Fruit fly (Drosophila melanogaster) whole organism, embryonic: ENCODE data around the gene Nmdar2.
A peak's percentile ranks its signal among the peaks of the same experiment; 100 is the strongest.

Experiments
- BEAF-32 ChIP-seq: fragments of 200-800 bp; sonication (Bioruptor generic); optimal IDR thresholded peaks from 3 replicates; lab custom pipeline; 2017; ENCODE audit warnings: missing biosample characterization, missing genetic modification characterization, mild to moderate bottlenecking, moderate library complexity, missing genetic modification reagents
- CG10543 ChIP-seq: fragments of 200-800 bp; sonication (Bioruptor generic); optimal IDR thresholded peaks from 3 replicates; lab custom pipeline; 2017; ENCODE audit warnings: missing biosample characterization, mild to moderate bottlenecking, missing genetic modification characterization, moderate library complexity
- CG11093 ChIP-seq: fragments of 200-800 bp; sonication (Bioruptor generic); IDR thresholded peaks from 3 replicates; pipeline ENCODE4 v1.3.6; 2022; ENCODE audit warnings: missing biosample characterization, missing genetic modification characterization
- CG13287 ChIP-seq: fragments of 200-800 bp; sonication (Bioruptor generic); IDR thresholded peaks from 2 replicates; pipeline ENCODE4 v1.3.6; 2022; ENCODE audit warnings: missing biosample characterization, missing genetic modification characterization; ENCODE audit not compliant: partially characterized antibody
- CG13296 ChIP-seq: fragments of 200-800 bp; sonication (Bioruptor generic); optimal IDR thresholded peaks from 3 replicates; lab custom pipeline; 2018; ENCODE audit warnings: missing biosample characterization, mild to moderate bottlenecking, missing genetic modification characterization
- CG15514 ChIP-seq: fragments of 200-800 bp; sonication (Bioruptor generic); optimal IDR thresholded peaks from 3 replicates; lab custom pipeline; 2017; ENCODE audit warnings: missing biosample characterization, missing genetic modification characterization, mild to moderate bottlenecking, moderate library complexity, missing genetic modification reagents
- CG17186 ChIP-seq: fragments of 200-800 bp; sonication (Bioruptor generic); optimal IDR thresholded peaks from 3 replicates; lab custom pipeline; 2017; ENCODE audit warnings: missing biosample characterization, missing genetic modification reagents, missing genetic modification characterization
- CG17612 ChIP-seq: fragments of 200-800 bp; sonication (Bioruptor generic); IDR thresholded peaks from 2 replicates; pipeline ENCODE4 v1.3.6; 2022; ENCODE audit warnings: missing biosample characterization, missing genetic modification characterization
- CG18599 ChIP-seq: fragments of 200-800 bp; sonication (Bioruptor generic); optimal IDR thresholded peaks from 3 replicates; lab custom pipeline; 2017; ENCODE audit warnings: missing biosample characterization, missing genetic modification characterization, mild to moderate bottlenecking, moderate library complexity, missing genetic modification reagents
- CG30403 ChIP-seq: fragments of 200-800 bp; sonication (Bioruptor generic); optimal IDR thresholded peaks from 3 replicates; lab custom pipeline; 2016; ENCODE audit warnings: missing biosample characterization, missing genetic modification characterization
- CG31365 ChIP-seq: fragments of 200-800 bp; sonication (Bioruptor generic); optimal IDR thresholded peaks from 2 replicates; lab custom pipeline; 2018; ENCODE audit warnings: missing biosample characterization, mild to moderate bottlenecking, missing genetic modification characterization
- CG34422 ChIP-seq: fragments of 200-800 bp; sonication (Bioruptor generic); IDR thresholded peaks from 3 replicates; pipeline ENCODE4 v1.3.6; 2022; ENCODE audit warnings: missing biosample characterization, missing genetic modification characterization
- CG6765 ChIP-seq: fragments of 200-800 bp; sonication (Bioruptor generic); optimal IDR thresholded peaks from 3 replicates; lab custom pipeline; 2017; ENCODE audit warnings: missing biosample characterization, mild to moderate bottlenecking, missing genetic modification characterization
- CG6854 ChIP-seq: fragments of 200-800 bp; sonication (Bioruptor generic); optimal IDR thresholded peaks from 3 replicates; lab custom pipeline; 2017; ENCODE audit warnings: missing biosample characterization, mild to moderate bottlenecking, missing genetic modification characterization
- CG9797 ChIP-seq: fragments of 200-800 bp; sonication (Bioruptor generic); optimal IDR thresholded peaks from 3 replicates; lab custom pipeline; 2018; ENCODE audit warnings: missing biosample characterization, mild to moderate bottlenecking, missing genetic modification characterization
- CTCF ChIP-seq: fragments of 200-800 bp; sonication (Bioruptor generic); optimal IDR thresholded peaks from 2 replicates; lab custom pipeline; 2017; ENCODE audit warnings: missing biosample characterization, mild to moderate bottlenecking, missing genetic modification characterization, moderate library complexity
- D19B ChIP-seq: fragments of 200-800 bp; sonication (Bioruptor generic); optimal IDR thresholded peaks from 2 replicates; lab custom pipeline; 2017; ENCODE audit warnings: missing biosample characterization, mild to moderate bottlenecking, missing genetic modification characterization
- Dip2 ChIP-seq: fragments of 200-800 bp; sonication (Bioruptor generic); IDR thresholded peaks from 2 replicates; pipeline ENCODE4 v1.3.6; 2022; ENCODE audit warnings: missing biosample characterization, missing genetic modification characterization
- Drgx ChIP-seq: fragments of 200-800 bp; sonication (Bioruptor generic); IDR thresholded peaks from 2 replicates; pipeline ENCODE4 v1.3.6; 2022; ENCODE audit warnings: missing biosample characterization, missing genetic modification characterization
- E2f2 ChIP-seq: fragments of 200-800 bp; sonication (Bioruptor generic); IDR thresholded peaks from 2 replicates; pipeline ENCODE4 v1.3.6; 2022; ENCODE audit warnings: missing biosample characterization, missing genetic modification characterization
- Ets65A ChIP-seq: fragments of 200-800 bp; sonication (Bioruptor generic); peaks from one replicate; lab custom pipeline; 2016; ENCODE audit warnings: missing biosample characterization, missing genetic modification characterization
- Lpt ChIP-seq: fragments of >200 bp; optimal IDR thresholded peaks from 2 replicates; lab custom pipeline; 2018; ENCODE audit warnings: missing biosample characterization, missing genetic modification characterization
- MBD-R2 ChIP-seq: fragments of 200-800 bp; sonication (Bioruptor generic); IDR thresholded peaks from 2 replicates; pipeline ENCODE4 v1.3.6; 2022; ENCODE audit warnings: missing biosample characterization, missing genetic modification characterization
- MESR4 ChIP-seq: fragments of 200-800 bp; sonication (Bioruptor generic); optimal IDR thresholded peaks from 2 replicates; lab custom pipeline; 2018; ENCODE audit warnings: missing biosample characterization, mild to moderate bottlenecking, missing genetic modification characterization, moderate library complexity
- Nf-YC ChIP-seq: fragments of 200-800 bp; optimal IDR thresholded peaks from 3 replicates; lab custom pipeline; 2019; ENCODE audit warnings: missing biosample characterization, mild to moderate bottlenecking, missing genetic modification characterization, moderate library complexity
- Oli ChIP-seq: fragments of 200-800 bp; sonication (Bioruptor generic); optimal IDR thresholded peaks from 2 replicates; lab custom pipeline; 2018; ENCODE audit warnings: missing biosample characterization, mild to moderate bottlenecking, missing genetic modification characterization, moderate library complexity
- Pdp1 ChIP-seq, 2 experiments: fragments of 200-800 bp; sonication (Bioruptor generic); optimal IDR thresholded peaks; 3 replicates each; lab custom pipeline; 2016; ENCODE audit warnings: missing biosample characterization in 2 of 2, missing genetic modification characterization in 2 of 2, mild to moderate bottlenecking in 1 of 2, moderate library complexity in 1 of 2
- Scr ChIP-seq: fragments of 200-800 bp; sonication (Bioruptor generic); IDR thresholded peaks from 2 replicates; pipeline ENCODE4 v1.3.6; 2022; ENCODE audit warnings: missing biosample characterization, missing genetic modification characterization; ENCODE audit not compliant: partially characterized antibody
- Ssrp ChIP-seq: fragments of 200-800 bp; sonication (Bioruptor generic); optimal IDR thresholded peaks from 2 replicates; lab custom pipeline; 2018; ENCODE audit warnings: missing biosample characterization, mild to moderate bottlenecking, missing genetic modification characterization, moderate library complexity
- amos ChIP-seq: fragments of 200-800 bp; sonication (Bioruptor generic); IDR thresholded peaks from 2 replicates; pipeline ENCODE4 v1.3.6; 2022; ENCODE audit warnings: missing biosample characterization, missing genetic modification characterization; ENCODE audit not compliant: partially characterized antibody
- ara ChIP-seq: fragments of 200-800 bp; sonication (Bioruptor generic); IDR thresholded peaks from 2 replicates; pipeline ENCODE4 v1.3.6; 2022; ENCODE audit warnings: missing biosample characterization, missing genetic modification characterization
- btn ChIP-seq: fragments of 200-800 bp; sonication (Bioruptor generic); optimal IDR thresholded peaks from 2 replicates; lab custom pipeline; 2016; ENCODE audit warnings: missing biosample characterization, missing genetic modification characterization
- ci ChIP-seq: fragments of 200-800 bp; sonication (Bioruptor generic); IDR thresholded peaks from 3 replicates; pipeline ENCODE4 v1.3.6; 2022; ENCODE audit warnings: missing biosample characterization, missing genetic modification characterization
- dysf ChIP-seq: fragments of 200-800 bp; sonication (Bioruptor generic); IDR thresholded peaks from 3 replicates; pipeline ENCODE4 v1.3.6; 2022; ENCODE audit warnings: missing biosample characterization, missing genetic modification characterization
- ham ChIP-seq: fragments of 200-800 bp; sonication (Bioruptor generic); IDR thresholded peaks from 2 replicates; pipeline ENCODE4 v1.3.6; 2022; ENCODE audit warnings: missing biosample characterization, missing genetic modification characterization
- inv ChIP-seq: fragments of 200-800 bp; sonication (Bioruptor generic); IDR thresholded peaks from 2 replicates; pipeline ENCODE4 v1.3.6; 2022; ENCODE audit warnings: missing biosample characterization, missing genetic modification characterization; ENCODE audit not compliant: partially characterized antibody
- kni ChIP-seq: fragments of 200-800 bp; sonication (Bioruptor generic); optimal IDR thresholded peaks from 3 replicates; lab custom pipeline; 2017; ENCODE audit warnings: mild to moderate bottlenecking, missing biosample characterization, missing genetic modification reagents, missing genetic modification characterization
- nerfin-2 ChIP-seq: fragments of 200-800 bp; sonication (Bioruptor generic); IDR thresholded peaks from 2 replicates; pipeline ENCODE4 v1.3.6; 2022; ENCODE audit warnings: missing biosample characterization, missing genetic modification characterization; ENCODE audit not compliant: partially characterized antibody
- nom ChIP-seq: fragments of 200-800 bp; sonication (Bioruptor generic); optimal IDR thresholded peaks from 2 replicates; lab custom pipeline; 2017; ENCODE audit warnings: missing biosample characterization, missing genetic modification characterization, mild to moderate bottlenecking, moderate library complexity, missing genetic modification reagents
- odd ChIP-seq: fragments of 200-800 bp; sonication (Bioruptor generic); optimal IDR thresholded peaks from 2 replicates; lab custom pipeline; 2017; ENCODE audit warnings: missing biosample characterization, mild to moderate bottlenecking, missing genetic modification characterization
- peb ChIP-seq: fragments of 200-800 bp; sonication (Bioruptor generic); IDR thresholded peaks from 2 replicates; pipeline ENCODE4 v1.3.6; 2022; ENCODE audit warnings: missing biosample characterization, missing genetic modification characterization
- prd ChIP-seq, 3 experiments: fragments of >200 bp in 2 of 3; fragments of 200-800 bp in 1 of 3; sonication (Bioruptor generic) in 1 of 3; optimal IDR thresholded peaks in 2 of 3; IDR thresholded peaks in 1 of 3; 2 replicates in 2 of 3; 3 replicates in 1 of 3; pipeline versions ENCODE4 v1.3.6 to Lab custom; 2017 to 2022; ENCODE audit warnings: missing biosample characterization in 1 of 3, missing genetic modification characterization in 1 of 3
- pzg ChIP-seq: fragments of 200-800 bp; sonication (Bioruptor generic); optimal IDR thresholded peaks from 3 replicates; lab custom pipeline; 2018; ENCODE audit warnings: missing biosample characterization, mild to moderate bottlenecking, missing genetic modification characterization, moderate library complexity
- scrt ChIP-seq: fragments of 200-800 bp; sonication (Bioruptor generic); optimal IDR thresholded peaks from 2 replicates; lab custom pipeline; 2018; ENCODE audit warnings: missing biosample characterization, mild to moderate bottlenecking, missing genetic modification characterization, moderate library complexity
- stwl ChIP-seq: fragments of 200-800 bp; sonication (Bioruptor generic); optimal IDR thresholded peaks from 3 replicates; lab custom pipeline; 2018; ENCODE audit warnings: missing biosample characterization, mild to moderate bottlenecking, missing genetic modification characterization, moderate library complexity
- ttk ChIP-seq: fragments of 200-800 bp; sonication (Bioruptor generic); IDR thresholded peaks from 2 replicates; pipeline ENCODE4 v2.1.2; 2022; ENCODE audit warnings: missing biosample characterization, missing genetic modification characterization
- z ChIP-seq: fragments of 200-800 bp; sonication (Bioruptor generic); IDR thresholded peaks from 3 replicates; pipeline ENCODE4 v1.3.6; 2022; ENCODE audit warnings: missing biosample characterization, missing genetic modification characterization

Nmdar2 gene

DNA sequence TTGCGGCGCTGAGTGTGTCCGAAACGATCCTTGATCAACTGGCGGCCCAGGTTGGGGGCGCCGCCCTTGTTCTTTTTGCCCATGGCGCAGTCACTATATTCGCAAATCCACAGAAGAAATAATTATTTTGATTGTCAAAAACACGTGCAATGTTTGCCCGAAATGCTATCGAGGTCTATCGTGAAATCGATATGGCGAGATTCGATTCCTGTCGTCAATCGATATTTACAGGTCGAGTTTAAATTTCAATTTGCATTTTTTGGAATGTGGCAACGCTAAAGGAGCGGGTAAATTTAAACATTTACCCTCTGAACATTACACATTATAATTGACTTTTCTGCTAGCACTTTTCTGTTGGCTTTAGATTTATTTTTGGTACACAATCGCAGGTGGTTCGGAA, 43.6 kb downstream of the Nmdar2 start, which contains the start of gene Ns3 (continued):
- TF ChIP-seq pzg (GFP tag; lab: Kevin White, UChicago): peak; percentile 87
- no peak for TF ChIP-seq ham
- no peak for TF ChIP-seq CG11093 (GFP tag; lab: Robert Waterston, UW)
- TF ChIP-seq ttk (GFP tag; lab: Robert Waterston, UW): no peak
- TF ChIP-seq CG31365 (tag; lab: Kevin White, UChicago): no peak
- peak; percentile 82 for TF ChIP-seq nerfin-2
- TF ChIP-seq Oli (tag; lab: Kevin White, UChicago): no peak
- TF ChIP-seq ara: no peak
- no peak for TF ChIP-seq CG6765 (GFP tag; lab: Kevin White, UChicago)
- no peak for TF ChIP-seq Dip2 (GFP tag; lab: Robert Waterston, UW)
- no peak for TF ChIP-seq Ssrp (tag; lab: Kevin White, UChicago)
- TF ChIP-seq CG30403 (GFP tag; lab: Kevin White, UChicago): no peak
- TF ChIP-seq MESR4: peak; percentile 71
- TF ChIP-seq CG17612 (GFP tag; lab: Robert Waterston, UW): no peak
- no peak for TF ChIP-seq Nf-YC (tag; lab: Kevin White, UChicago)
- TF ChIP-seq CG6854 (GFP tag; lab: Kevin White, UChicago): no peak
- TF ChIP-seq CG13287: peak; percentile 95
- TF ChIP-seq odd (GFP tag; lab: Kevin White, UChicago): no peak
- TF ChIP-seq BEAF-32 (GFP tag; lab: Kevin White, UChicago): peak; percentile 82
- TF ChIP-seq prd (optimal IDR thresholded peaks at IDR 0.05; lab: Kevin White, UChicago): no peak
- no peak for TF ChIP-seq prd (GFP tag; IDR thresholded peaks at IDR 0.05; lab: Robert Waterston, UW)
- peak; percentile 88 for TF ChIP-seq amos (GFP tag; lab: Robert Waterston, UW)
- TF ChIP-seq peb (GFP tag; lab: Robert Waterston, UW): no peak

DNA sequence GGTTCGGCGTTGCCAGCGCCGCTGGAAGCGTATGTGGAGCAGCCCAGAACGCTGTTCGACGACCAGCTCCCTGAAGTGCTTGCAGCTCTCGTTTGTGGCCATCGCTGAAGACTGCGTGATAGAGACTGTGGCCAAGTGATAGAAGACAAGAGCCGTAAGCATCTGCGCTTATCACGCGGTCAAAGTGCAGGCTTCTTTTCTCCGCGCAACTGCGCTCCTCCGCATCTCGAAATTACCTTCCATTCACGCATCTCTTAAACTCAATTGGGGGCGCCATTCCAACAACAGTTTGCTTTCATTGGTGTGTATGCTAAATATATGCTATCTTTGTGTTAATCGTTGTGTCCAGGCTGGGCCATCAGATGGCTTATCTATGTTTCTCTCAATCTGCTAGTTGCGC, 46.1 kb downstream of the Nmdar2 start, which contains the start of gene CG14787:
CG14787 (minus strand) TSS at position 133 of the 400 bp plus-strand sequence.
- TF ChIP-seq Drgx (GFP tag; lab: Robert Waterston, UW) (0 out of 2 replicates have a peak, but pooled peaks have one; percentile 37), nom (GFP tag; lab: Kevin White, UChicago) (peak; percentile 58), inv (GFP tag; lab: Robert Waterston, UW) (no peak), Lpt (GFP tag; lab: Kevin White, UChicago) (no peak), CG18599 (GFP tag; lab: Kevin White, UChicago) (no peak), Pdp1 (GFP tag; optimal IDR thresholded peaks at IDR 0.05; lab: Kevin White, UChicago) (peak in 1 of 2 experiments; percentile 52)

DNA sequence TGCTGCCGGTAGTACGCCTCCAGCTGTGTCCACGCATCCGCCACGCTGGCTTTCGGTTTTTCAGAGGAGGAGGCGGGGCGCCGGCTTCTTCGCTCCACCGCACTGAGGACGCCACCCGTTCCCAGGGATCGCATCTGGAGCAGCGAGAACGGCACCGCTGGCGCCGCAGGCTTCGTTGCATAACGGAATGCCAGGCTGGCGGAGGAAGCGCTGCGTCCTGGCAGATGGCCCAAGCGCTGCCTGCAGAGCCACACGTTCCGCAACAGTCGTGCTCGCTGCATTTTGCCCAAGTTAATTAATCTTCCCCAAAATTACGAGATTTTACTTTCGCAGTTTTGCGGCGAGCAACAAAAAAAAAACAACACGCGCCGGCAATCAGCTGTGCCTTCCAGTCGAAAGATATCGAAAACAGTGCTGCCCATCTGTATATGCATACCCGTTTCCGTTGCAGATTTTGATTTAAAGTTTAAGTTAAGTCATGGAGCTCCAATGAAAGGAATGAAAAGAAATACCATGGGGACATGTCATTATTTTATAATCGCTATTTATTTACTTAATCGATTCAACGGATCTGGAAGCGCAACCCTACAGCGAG, 47.2 kb downstream of the Nmdar2 start, which contains the start of gene Lrpprc2:
Lrpprc2 (minus strand) TSS at position 340 of the 595 bp plus-strand sequence.
- TF ChIP-seq dysf (GFP tag; lab: Robert Waterston, UW): no peak
- no peak for TF ChIP-seq scrt (GFP tag; lab: Kevin White, UChicago)
- peak; percentile 52; the same call in 1 of the 3 replicates for TF ChIP-seq CG34422 (GFP tag; lab: Robert Waterston, UW)
- peak; percentile 3 for TF ChIP-seq CG17186 (GFP tag; lab: Kevin White, UChicago)
- TF ChIP-seq CG15514 (GFP tag; lab: Kevin White, UChicago): peak; percentile 56
- TF ChIP-seq CG13287: peak; percentile 46; the same call in 1 of the 2 replicates
- TF ChIP-seq z: no peak
- peak; percentile 85 for TF ChIP-seq MBD-R2 (GFP tag; lab: Robert Waterston, UW)
- TF ChIP-seq Ets65A: peak; percentile 34
- no peak for TF ChIP-seq D19B (GFP tag; lab: Kevin White, UChicago)
- TF ChIP-seq stwl (tag; lab: Kevin White, UChicago): peak; percentile 37
- TF ChIP-seq CG10543 (GFP tag; lab: Kevin White, UChicago): peak; percentile 6
- peak; percentile 72 for TF ChIP-seq E2f2 (GFP tag; lab: Robert Waterston, UW)
- peak in 1 of 2 experiments; percentile 95 for TF ChIP-seq Pdp1 (GFP tag; optimal IDR thresholded peaks at IDR 0.05; lab: Kevin White, UChicago)
- TF ChIP-seq kni: peak; percentile 12
- no peak for TF ChIP-seq btn (GFP tag; lab: Kevin White, UChicago)
- TF ChIP-seq CG13296 (GFP tag; lab: Kevin White, UChicago): no peak
- peak; percentile 35 for TF ChIP-seq CTCF (GFP tag; lab: Kevin White, UChicago)
- peak; percentile 6 for TF ChIP-seq CG9797 (GFP tag; lab: Kevin White, UChicago)
- 0 out of 2 replicates have a peak, but pooled peaks have one; percentile 16 for TF ChIP-seq Scr (GFP tag; lab: Robert Waterston, UW)
- TF ChIP-seq ci (GFP tag; lab: Robert Waterston, UW): peak; percentile 64; the same call in 1 of the 3 replicates
